Fruit fly (Drosophila melanogaster): Measurements from ENCODE around the gene CG1090.

Gene CG1090

DNA sequence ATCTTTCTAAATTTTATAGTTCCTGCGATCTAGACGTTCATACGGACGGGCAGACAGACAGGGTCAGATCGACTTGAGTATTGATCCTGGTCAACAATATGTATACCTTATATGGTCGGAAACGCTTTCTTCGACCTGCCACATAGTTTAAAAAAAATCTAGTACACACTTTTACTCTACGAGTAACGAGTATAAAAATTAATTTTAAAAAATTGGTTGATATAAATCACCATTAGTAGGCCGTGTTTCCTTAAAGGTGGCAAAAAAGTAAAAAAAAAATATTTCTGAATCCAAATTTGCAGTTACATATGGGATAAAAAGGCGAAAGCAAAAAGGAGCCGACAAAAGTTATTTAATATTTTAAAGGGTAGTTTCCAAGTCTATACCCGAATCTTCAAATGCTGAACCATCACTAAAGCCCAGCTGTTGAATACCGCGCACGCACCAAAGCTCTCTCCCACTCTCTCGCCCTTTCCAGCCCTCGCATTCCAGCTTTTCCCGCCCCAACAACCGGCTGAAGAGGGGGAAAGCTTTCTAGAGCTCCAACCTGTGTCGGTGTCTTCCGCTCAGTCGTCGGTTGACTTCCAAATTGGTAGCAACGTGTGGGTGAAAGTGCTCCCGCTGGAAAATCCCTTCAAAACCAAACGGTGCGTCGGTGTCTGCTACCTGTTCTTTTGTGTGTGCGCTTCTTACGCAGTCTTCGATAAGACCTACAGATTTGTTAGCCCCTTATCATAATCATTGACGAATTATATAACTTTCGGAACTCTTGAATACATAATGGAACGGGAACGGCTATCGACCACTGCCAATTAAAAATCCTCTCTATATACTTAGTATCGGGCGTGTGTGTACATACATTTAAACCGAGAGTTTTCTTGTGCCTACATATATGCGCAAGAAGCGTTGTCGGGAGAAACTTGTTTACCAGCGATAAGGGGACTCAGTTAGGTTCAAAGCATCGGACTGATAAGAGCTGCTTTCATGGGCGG lies 19.0 kb downstream of the CG1090 start, which contains the start of gene Sfxn1-3 (continued):
- peak; percentile 47 for TF ChIP-seq onecut (GFP tag; IDR thresholded peaks at IDR 0.05)
- TF ChIP-seq Ada2b (GFP tag; IDR thresholded peaks at IDR 0.05): peak; percentile 37; the same call in 1 of the 2 replicates
- peak; percentile 11 for TF ChIP-seq CG6813 (GFP tag; optimal IDR thresholded peaks at IDR 0.05)
- peak; percentile 56; the same call in 2 of the 3 replicates for TF ChIP-seq CG34224 (GFP tag; IDR thresholded peaks at IDR 0.05; ENCODE audit: partially characterized antibody)
- TF ChIP-seq so (GFP tag; IDR thresholded peaks at IDR 0.05): peak; percentile 58; the same call in 2 of the 3 replicates
- peak; percentile 11 for TF ChIP-seq CG10462 (GFP tag; optimal IDR thresholded peaks at IDR 0.05)
- peak; percentile 49 for TF ChIP-seq CG1792 (GFP tag; optimal IDR thresholded peaks at IDR 0.05)
- TF ChIP-seq MESR4 (GFP tag; optimal IDR thresholded peaks at IDR 0.05): peak; percentile 63
- peak; percentile 7 for TF ChIP-seq CG10147 (GFP tag; optimal IDR thresholded peaks at IDR 0.05)
- peak; percentile 9 for TF ChIP-seq CG17829 (tag; optimal IDR thresholded peaks at IDR 0.05)
- peak; percentile 85 for TF ChIP-seq mirr (GFP tag; optimal IDR thresholded peaks at IDR 0.05)
- TF ChIP-seq CG11398 (GFP tag; optimal IDR thresholded peaks at IDR 0.05): peak; percentile 26
- peak; percentile 19 for TF ChIP-seq tin (GFP tag; optimal IDR thresholded peaks at IDR 0.05)
- TF ChIP-seq Scr (GFP tag; IDR thresholded peaks at IDR 0.05; ENCODE audit: partially characterized antibody): 0 out of 2 replicates have a peak, but pooled peaks have one; percentile 35
- peak; percentile 57 for TF ChIP-seq pho (GFP tag; optimal IDR thresholded peaks at IDR 0.05)
- 0 out of 2 replicates have a peak, but pooled peaks have one; percentile 51 for TF ChIP-seq rib (GFP tag; IDR thresholded peaks at IDR 0.05)
- TF ChIP-seq NfI (GFP tag; optimal IDR thresholded peaks at IDR 0.05): peak; percentile 38
- TF ChIP-seq bbx (GFP tag; IDR thresholded peaks at IDR 0.05; ENCODE audit: partially characterized antibody): peak; percentile 65
- peak; percentile 80 for TF ChIP-seq sens (GFP tag)
- peak; percentile 84 for TF ChIP-seq HLHmδ (GFP tag; optimal IDR thresholded peaks at IDR 0.05)
- TF ChIP-seq Ssrp (tag; optimal IDR thresholded peaks at IDR 0.05): peak; percentile 9
- TF ChIP-seq CG9437 (GFP tag; optimal IDR thresholded peaks at IDR 0.05): no peak
- peak; percentile 8 for TF ChIP-seq Fer3 (tag; optimal IDR thresholded peaks at IDR 0.05)
- peak; percentile 67 for TF ChIP-seq CG4328 (GFP tag; optimal IDR thresholded peaks at IDR 0.05)
- peak; percentile 83 for TF ChIP-seq BtbVII (GFP tag; optimal IDR thresholded peaks at IDR 0.05)
- TF ChIP-seq tap (tag; optimal IDR thresholded peaks at IDR 0.05): peak; percentile 0
- peak; percentile 55 for TF ChIP-seq CG2678 (tag; optimal IDR thresholded peaks at IDR 0.05)
- peak; percentile 62 for TF ChIP-seq odd (GFP tag; optimal IDR thresholded peaks at IDR 0.05)
- TF ChIP-seq mam (GFP tag; optimal IDR thresholded peaks at IDR 0.05): peak; percentile 30
- TF ChIP-seq otp (GFP tag; IDR thresholded peaks at IDR 0.05): no peak; the same call in 1 of the 3 replicates
- TF ChIP-seq hbn (GFP tag; IDR thresholded peaks at IDR 0.05; ENCODE audit: partially characterized antibody): peak; percentile 39; the same call in 1 of the 2 replicates
- TF ChIP-seq disco-r (GFP tag; optimal IDR thresholded peaks at IDR 0.05): no peak
- no peak for TF ChIP-seq trh (GFP tag; optimal IDR thresholded peaks at IDR 0.05)
- peak in 1 of 2 experiments; percentile 24 for TF ChIP-seq insv (GFP tag; optimal IDR thresholded peaks at IDR 0.05)
- no peak for TF ChIP-seq CG12744 (GFP tag; optimal IDR thresholded peaks at IDR 0.05)
- TF ChIP-seq CG11723 (GFP tag; optimal IDR thresholded peaks at IDR 0.05): peak; percentile 12
- peak; percentile 98 for TF ChIP-seq CG34376 (GFP tag; optimal IDR thresholded peaks at IDR 0.05)
- peak; percentile 26 for TF ChIP-seq Atf-2 (GFP tag; optimal IDR thresholded peaks at IDR 0.05)
- TF ChIP-seq CG1024 (GFP tag; IDR thresholded peaks at IDR 0.05): peak; percentile 14; the same call in 1 of the 2 replicates
- peak; percentile 68 for TF ChIP-seq nau (GFP tag; optimal IDR thresholded peaks at IDR 0.05)
- peak; percentile 19 for TF ChIP-seq CG7556 (GFP tag; optimal IDR thresholded peaks at IDR 0.05)
- peak; percentile 72 for TF ChIP-seq CG5180 (GFP tag; optimal IDR thresholded peaks at IDR 0.05)
- TF ChIP-seq HLH4C (GFP tag; IDR thresholded peaks at IDR 0.05; ENCODE audit: partially characterized antibody): 0 out of 3 replicates have a peak, but pooled peaks have one; percentile 41

All from whole organism, embryonic.